Fruit fly (Drosophila melanogaster) whole organism, embryonic: ENCODE measurements around the gene CG14402.
A peak's percentile ranks its signal among the peaks of the same experiment; 100 is the strongest.

Experiments used
- Adf1 ChIP-seq: fragments of 200-800 bp; sonication (Bioruptor generic); IDR thresholded peaks from 2 replicates; pipeline ENCODE4 v1.3.6; 2022; ENCODE audit warnings: missing biosample characterization, missing genetic modification characterization
- Awh ChIP-seq: fragments of 200-800 bp; sonication (Bioruptor generic); IDR thresholded peaks from 2 replicates; pipeline ENCODE4, ENCODE4 v1.3.6; 2022; ENCODE audit warnings: missing biosample characterization, missing genetic modification characterization
- BtbVII ChIP-seq: fragments of 200-800 bp; sonication (Bioruptor generic); optimal IDR thresholded peaks from 3 replicates; lab custom pipeline; 2017; ENCODE audit warnings: missing biosample characterization, mild to moderate bottlenecking, missing genetic modification characterization
- CG10321 ChIP-seq: fragments of 200-800 bp; sonication (Bioruptor generic); IDR thresholded peaks from 2 replicates; pipeline ENCODE4 v1.3.6; 2022; ENCODE audit warnings: missing biosample characterization, missing genetic modification characterization
- CG10565 ChIP-seq: fragments of 200-800 bp; sonication (Bioruptor generic); optimal IDR thresholded peaks from 3 replicates; lab custom pipeline; 2016; ENCODE audit warnings: missing biosample characterization, mild to moderate bottlenecking, missing genetic modification characterization
- CG10959 ChIP-seq: fragments of 200-800 bp; sonication (Bioruptor generic); IDR thresholded peaks from 2 replicates; pipeline ENCODE4 v1.3.6; 2022; ENCODE audit warnings: missing biosample characterization, missing genetic modification characterization
- CG11560 ChIP-seq: fragments of 200-800 bp; sonication (Bioruptor generic); IDR thresholded peaks from 3 replicates; pipeline ENCODE4 v1.3.6; 2022; ENCODE audit warnings: missing biosample characterization, missing genetic modification characterization
- CG13424 ChIP-seq: fragments of 200-800 bp; sonication (Bioruptor generic); optimal IDR thresholded peaks from 2 replicates; lab custom pipeline; 2019; ENCODE audit warnings: missing biosample characterization, mild to moderate bottlenecking, missing genetic modification characterization, moderate library complexity
- CG14710 ChIP-seq: fragments of 200-800 bp; sonication (Bioruptor generic); optimal IDR thresholded peaks from 3 replicates; lab custom pipeline; 2019; ENCODE audit warnings: missing biosample characterization, mild to moderate bottlenecking, missing genetic modification characterization, moderate library complexity
- CG15073 ChIP-seq: fragments of 200-800 bp; sonication (Bioruptor generic); optimal IDR thresholded peaks from 2 replicates; lab custom pipeline; 2016; ENCODE audit warnings: missing biosample characterization, missing genetic modification characterization
- CG15514 ChIP-seq: fragments of 200-800 bp; sonication (Bioruptor generic); optimal IDR thresholded peaks from 3 replicates; lab custom pipeline; 2017; ENCODE audit warnings: missing biosample characterization, missing genetic modification characterization, mild to moderate bottlenecking, moderate library complexity, missing genetic modification reagents
- CG18599 ChIP-seq: fragments of 200-800 bp; sonication (Bioruptor generic); optimal IDR thresholded peaks from 3 replicates; lab custom pipeline; 2017; ENCODE audit warnings: missing biosample characterization, missing genetic modification characterization, mild to moderate bottlenecking, moderate library complexity, missing genetic modification reagents
- CG2712 ChIP-seq: fragments of 200-800 bp; optimal IDR thresholded peaks from 3 replicates; lab custom pipeline; 2019; ENCODE audit warnings: missing biosample characterization, mild to moderate bottlenecking, missing genetic modification characterization, moderate library complexity
- CG32532 ChIP-seq: fragments of 200-800 bp; sonication (Bioruptor generic); IDR thresholded peaks from 2 replicates; pipeline ENCODE4 v1.3.6; 2022; ENCODE audit warnings: missing biosample characterization, missing genetic modification characterization
- CG33213 ChIP-seq: fragments of 200-800 bp; sonication (Bioruptor generic); optimal IDR thresholded peaks from 3 replicates; lab custom pipeline; 2016; ENCODE audit warnings: missing biosample characterization, missing genetic modification characterization
- CG34224 ChIP-seq: fragments of 200-800 bp; sonication (Bioruptor generic); IDR thresholded peaks from 3 replicates; pipeline ENCODE4 v1.3.6; 2022; ENCODE audit warnings: missing biosample characterization, missing genetic modification characterization; ENCODE audit not compliant: partially characterized antibody
- CG3995 ChIP-seq: fragments of 200-800 bp; sonication (Bioruptor generic); optimal IDR thresholded peaks from 3 replicates; lab custom pipeline; 2016; ENCODE audit warnings: missing biosample characterization, missing genetic modification characterization
- CG4360 ChIP-seq: fragments of 200-800 bp; sonication (Bioruptor generic); IDR thresholded peaks from 2 replicates; pipeline ENCODE4 v1.3.6; 2022; ENCODE audit warnings: missing biosample characterization, missing genetic modification characterization
- CG5180 ChIP-seq: fragments of 200-800 bp; sonication (Bioruptor generic); optimal IDR thresholded peaks from 3 replicates; lab custom pipeline; 2017; ENCODE audit warnings: missing biosample characterization, missing genetic modification characterization, mild to moderate bottlenecking, moderate library complexity, missing genetic modification reagents
- CG6175 ChIP-seq: fragments of 200-800 bp; sonication (Bioruptor generic); IDR thresholded peaks from 3 replicates; pipeline ENCODE4 v1.3.6; 2022; ENCODE audit warnings: missing biosample characterization, missing genetic modification characterization
- CG7556 ChIP-seq: fragments of 200-800 bp; sonication (Bioruptor generic); optimal IDR thresholded peaks from 2 replicates; lab custom pipeline; 2017; ENCODE audit warnings: missing biosample characterization, mild to moderate bottlenecking, missing genetic modification characterization
- E2f1 ChIP-seq: fragments of 200-800 bp; sonication (Bioruptor generic); IDR thresholded peaks from 2 replicates; pipeline ENCODE4 v1.3.6; 2022; ENCODE audit warnings: missing biosample characterization, missing genetic modification characterization
- Fer3 ChIP-seq: fragments of 200-800 bp; sonication (Bioruptor generic); optimal IDR thresholded peaks from 2 replicates; lab custom pipeline; 2018; ENCODE audit warnings: missing biosample characterization, mild to moderate bottlenecking, missing genetic modification characterization, moderate library complexity
- Kr ChIP-seq: fragments of 200-800 bp; sonication (Bioruptor generic); optimal IDR thresholded peaks from 2 replicates; lab custom pipeline; 2017; ENCODE audit warnings: missing biosample characterization, mild to moderate bottlenecking, missing genetic modification characterization
- NC2β ChIP-seq: fragments of 200-800 bp; sonication (Bioruptor generic); optimal IDR thresholded peaks from 2 replicates; lab custom pipeline; 2016; ENCODE audit warnings: missing biosample characterization, missing genetic modification characterization
- Optix ChIP-seq: fragments of 200-800 bp; sonication (Bioruptor generic); IDR thresholded peaks from 3 replicates; pipeline ENCODE4 v1.3.6; 2022; ENCODE audit warnings: missing biosample characterization, missing genetic modification characterization
- Pdp1 ChIP-seq, 2 experiments: fragments of 200-800 bp; sonication (Bioruptor generic); optimal IDR thresholded peaks; 3 replicates each; lab custom pipeline; 2016; ENCODE audit warnings: missing biosample characterization in 2 of 2, missing genetic modification characterization in 2 of 2, mild to moderate bottlenecking in 1 of 2, moderate library complexity in 1 of 2
- Poxn ChIP-seq: fragments of 200-800 bp; sonication (Bioruptor generic); IDR thresholded peaks from 2 replicates; pipeline ENCODE4 v1.3.6; 2022; ENCODE audit warnings: missing biosample characterization, missing genetic modification characterization
- Xrp1 ChIP-seq: fragments of 200-800 bp; sonication (Bioruptor generic); IDR thresholded peaks from 2 replicates; pipeline ENCODE4 v1.3.6; 2022; ENCODE audit warnings: missing biosample characterization, missing genetic modification characterization
- ci ChIP-seq: fragments of 200-800 bp; sonication (Bioruptor generic); IDR thresholded peaks from 3 replicates; pipeline ENCODE4 v1.3.6; 2022; ENCODE audit warnings: missing biosample characterization, missing genetic modification characterization
- crc ChIP-seq: fragments of 200-800 bp; sonication (Bioruptor generic); optimal IDR thresholded peaks from 2 replicates; lab custom pipeline; 2016; ENCODE audit warnings: missing biosample characterization, missing genetic modification characterization
- cwo ChIP-seq: fragments of 200-800 bp; sonication (Bioruptor generic); optimal IDR thresholded peaks from 3 replicates; lab custom pipeline; 2017; ENCODE audit warnings: missing biosample characterization, missing genetic modification characterization, mild to moderate bottlenecking, moderate library complexity, missing genetic modification reagents
- dysf ChIP-seq: fragments of 200-800 bp; sonication (Bioruptor generic); IDR thresholded peaks from 3 replicates; pipeline ENCODE4 v1.3.6; 2022; ENCODE audit warnings: missing biosample characterization, missing genetic modification characterization
- emc ChIP-seq: fragments of 200-800 bp; sonication (Bioruptor generic); optimal IDR thresholded peaks from 2 replicates; lab custom pipeline; 2016; ENCODE audit warnings: missing biosample characterization, missing genetic modification characterization
- fd64A ChIP-seq: fragments of 200-800 bp; sonication (Bioruptor generic); optimal IDR thresholded peaks from 3 replicates; lab custom pipeline; 2018; ENCODE audit warnings: missing biosample characterization, mild to moderate bottlenecking, missing genetic modification characterization
- gce ChIP-seq: fragments of 200-800 bp; sonication (Bioruptor generic); IDR thresholded peaks from 3 replicates; pipeline ENCODE4 v1.3.6; 2022; ENCODE audit warnings: missing biosample characterization, missing genetic modification characterization
- kay ChIP-seq: fragments of 200-800 bp; sonication (Bioruptor generic); optimal IDR thresholded peaks from 2 replicates; lab custom pipeline; 2016; ENCODE audit warnings: missing biosample characterization, missing genetic modification characterization
- knrl ChIP-seq: fragments of 200-800 bp; sonication (Bioruptor generic); IDR thresholded peaks from 3 replicates; pipeline ENCODE4 v1.3.6; 2022; ENCODE audit warnings: missing biosample characterization, missing genetic modification characterization; ENCODE audit not compliant: partially characterized antibody
- otp ChIP-seq: fragments of 200-800 bp; sonication (Bioruptor generic); IDR thresholded peaks from 3 replicates; pipeline ENCODE4, ENCODE4 v1.3.6; 2022; ENCODE audit warnings: missing biosample characterization, missing genetic modification characterization
- pan ChIP-seq, 4 experiments: fragments of >200 bp in 3 of 4; fragments of 200-800 bp in 1 of 4; sonication (Bioruptor generic) in 1 of 4; optimal IDR thresholded peaks in 3 of 4; IDR thresholded peaks in 1 of 4; 2 replicates each; pipeline versions ENCODE4 v1.3.6 to Lab custom; 2017 to 2022; ENCODE audit warnings: missing biosample characterization in 2 of 4, missing genetic modification characterization in 2 of 4, mixed read lengths in 1 of 4
- phol ChIP-seq: fragments of 200-800 bp; sonication (Bioruptor generic); optimal IDR thresholded peaks from 3 replicates; lab custom pipeline; 2018; ENCODE audit warnings: missing biosample characterization, mild to moderate bottlenecking, missing genetic modification characterization, moderate library complexity
- sens ChIP-seq: fragments of 200-800 bp; sonication (Bioruptor generic); peaks from one replicate; lab custom pipeline; 2016; ENCODE audit warnings: missing biosample characterization, missing genetic modification characterization
- sim ChIP-seq: fragments of 200-800 bp; sonication (Bioruptor generic); IDR thresholded peaks from 2 replicates; pipeline ENCODE4 v1.3.6; 2022; ENCODE audit warnings: missing biosample characterization, missing genetic modification characterization
- so ChIP-seq: fragments of 200-800 bp; sonication (Bioruptor generic); IDR thresholded peaks from 3 replicates; pipeline ENCODE4 v1.3.6; 2022; ENCODE audit warnings: missing biosample characterization, missing genetic modification characterization
- sqz ChIP-seq: fragments of 200-800 bp; sonication (Bioruptor generic); optimal IDR thresholded peaks from 3 replicates; lab custom pipeline; 2018; ENCODE audit warnings: missing biosample characterization, mild to moderate bottlenecking, missing genetic modification characterization
- ssp ChIP-seq: fragments of 200-800 bp; sonication (Bioruptor generic); IDR thresholded peaks from 2 replicates; pipeline ENCODE4 v1.3.6; 2022; ENCODE audit warnings: missing biosample characterization, missing genetic modification characterization
- usp ChIP-seq: fragments of >200 bp; optimal IDR thresholded peaks from 2 replicates; lab custom pipeline; 2017; ENCODE audit warnings: missing biosample characterization, missing genetic modification characterization
- wor ChIP-seq: fragments of 200-800 bp; sonication (Bioruptor generic); IDR thresholded peaks from 2 replicates; pipeline ENCODE4 v1.3.6; 2022; ENCODE audit warnings: missing biosample characterization, missing genetic modification characterization
- zfh2 ChIP-seq: fragments of 200-800 bp; sonication (Bioruptor generic); optimal IDR thresholded peaks from 2 replicates; lab custom pipeline; 2016; ENCODE audit warnings: missing biosample characterization, missing genetic modification characterization

CG14402 gene

DNA sequence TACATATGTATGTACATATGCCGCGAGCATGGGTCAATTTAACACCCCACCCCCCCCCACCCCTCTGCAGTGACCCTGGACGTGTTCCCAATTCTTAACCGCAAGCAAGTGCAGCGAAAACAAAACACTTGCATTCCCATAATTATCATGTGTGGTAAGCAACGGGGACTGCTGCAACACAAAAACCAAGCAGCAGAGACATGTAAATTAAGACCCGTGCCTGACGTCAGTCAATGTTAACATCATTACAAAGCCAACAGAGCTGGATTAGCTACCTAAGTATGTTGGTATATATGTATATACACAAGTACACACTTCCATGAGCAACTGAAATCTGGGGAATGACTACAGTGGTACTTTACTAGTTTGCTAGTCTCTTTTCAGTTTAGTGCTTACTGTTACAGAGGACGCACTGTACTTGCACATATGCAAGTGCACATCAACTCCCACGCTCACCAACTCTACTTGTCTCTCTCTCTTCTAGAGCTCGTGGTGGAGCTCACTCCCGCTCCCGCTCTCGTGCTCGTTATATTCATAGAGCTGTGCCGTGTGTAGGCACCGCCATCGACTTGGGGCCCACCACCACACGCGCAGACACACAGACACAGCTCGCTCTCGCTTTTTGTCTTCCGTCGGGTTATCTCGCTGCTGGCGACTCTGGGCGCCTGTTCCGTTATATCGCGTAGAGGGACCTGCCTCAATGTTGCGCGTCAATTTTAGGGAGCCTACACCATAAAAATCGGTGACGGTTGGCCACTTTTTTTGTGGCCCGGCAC, 27.7 kb upstream of the CG14402 start (continued):
- TF ChIP-seq E2f1 (GFP tag; lab: Robert Waterston, UW): 0 out of 2 replicates have a peak, but pooled peaks have one; percentile 35
- no peak for TF ChIP-seq CG3995 (GFP tag; lab: Kevin White, UChicago)
- TF ChIP-seq sqz (GFP tag; lab: Kevin White, UChicago): peak; percentile 58
- no peak for TF ChIP-seq Awh
- no peak for TF ChIP-seq BtbVII
- TF ChIP-seq zfh2 (GFP tag; lab: Kevin White, UChicago): no peak
- 0 out of 3 replicates have a peak, but pooled peaks have one; percentile 27 for TF ChIP-seq dysf (GFP tag; lab: Robert Waterston, UW)
- TF ChIP-seq usp (GFP tag; lab: Kevin White, UChicago): no peak
- peak; percentile 13 for TF ChIP-seq CG2712
- no peak for TF ChIP-seq pan (optimal IDR thresholded peaks at IDR 0.05; lab: Kevin White, UChicago)
- no peak for TF ChIP-seq pan (GFP tag; optimal IDR thresholded peaks at IDR 0.05 in 1 of 2, IDR thresholded peaks at IDR 0.05 in 1 of 2)
- peak; percentile 66; the same call in 2 of the 3 replicates for TF ChIP-seq ci
- no peak for TF ChIP-seq CG33213 (GFP tag; lab: Kevin White, UChicago)
- TF ChIP-seq otp (GFP tag; lab: Robert Waterston, UW): peak; percentile 47; the same call in 1 of the 3 replicates
- peak; percentile 22 for TF ChIP-seq CG18599
- peak; percentile 69; the same call in 1 of the 3 replicates for TF ChIP-seq so (GFP tag; lab: Robert Waterston, UW)
- TF ChIP-seq Pdp1 (GFP tag; optimal IDR thresholded peaks at IDR 0.05; lab: Kevin White, UChicago): peak in 1 of 2 experiments; percentile 25
- TF ChIP-seq Fer3 (tag; lab: Kevin White, UChicago): peak; percentile 8
- TF ChIP-seq emc (GFP tag; lab: Kevin White, UChicago): no peak
- TF ChIP-seq CG5180 (GFP tag; lab: Kevin White, UChicago): no peak
- no peak for TF ChIP-seq knrl
- TF ChIP-seq CG32532: peak; percentile 56
- no peak for TF ChIP-seq ssp (GFP tag; lab: Robert Waterston, UW)
- no peak; the same call in 2 of the 3 replicates for TF ChIP-seq CG34224 (GFP tag; lab: Robert Waterston, UW)
- TF ChIP-seq Xrp1 (GFP tag; lab: Robert Waterston, UW): peak; percentile 47; the same call in 1 of the 2 replicates
- TF ChIP-seq CG14710: peak; percentile 11
- no peak for TF ChIP-seq wor (GFP tag; lab: Robert Waterston, UW)
- TF ChIP-seq CG13424 (tag; lab: Kevin White, UChicago): no peak
- TF ChIP-seq Kr (GFP tag; lab: Kevin White, UChicago): peak; percentile 50
- TF ChIP-seq CG6175: peak; percentile 91
- no peak for TF ChIP-seq CG10959 (GFP tag; lab: Robert Waterston, UW)
- TF ChIP-seq CG7556 (GFP tag; lab: Kevin White, UChicago): no peak
- no peak for TF ChIP-seq CG10565
- TF ChIP-seq CG11560 (tag; lab: Robert Waterston, UW): no peak
- TF ChIP-seq gce (GFP tag; lab: Robert Waterston, UW): peak; percentile 22; the same call in 1 of the 3 replicates
- TF ChIP-seq CG15514 (GFP tag; lab: Kevin White, UChicago): no peak
- no peak for TF ChIP-seq Optix (GFP tag; lab: Robert Waterston, UW)
- no peak; the same call in 1 of the 2 replicates for TF ChIP-seq CG4360 (GFP tag; lab: Robert Waterston, UW)
- no peak for TF ChIP-seq fd64A (GFP tag; lab: Kevin White, UChicago)
- peak; percentile 5 for TF ChIP-seq cwo (GFP tag; lab: Kevin White, UChicago)
- peak; percentile 46; the same call in 1 of the 2 replicates for TF ChIP-seq Adf1 (GFP tag; lab: Robert Waterston, UW)
- peak; percentile 5 for TF ChIP-seq phol (tag; lab: Kevin White, UChicago)
- TF ChIP-seq sim (GFP tag; lab: Robert Waterston, UW): no peak
- TF ChIP-seq sens (GFP tag; lab: Kevin White, UChicago): peak; percentile 87
- no peak for TF ChIP-seq NC2β
- TF ChIP-seq CG15073: no peak
- no peak for TF ChIP-seq Poxn
- no peak for TF ChIP-seq CG10321 (GFP tag; lab: Robert Waterston, UW)
- TF ChIP-seq crc: no peak
- TF ChIP-seq kay (GFP tag; lab: Kevin White, UChicago): no peak
